Worm (Caenorhabditis elegans): ENCODE results near the gene W03F9.11.

- TF ChIP-seq tab-1 (GFP tag; IDR thresholded peaks at IDR 0.05) (no peak), klf-2 (GFP tag; conservative IDR thresholded peaks at IDR 0.05) (no peak), flt-1 (GFP tag; IDR thresholded peaks at IDR 0.05) (no peak), cog-1 (tag; optimal IDR thresholded peaks at IDR 0.05) (no peak), T22C8.4 (GFP tag; IDR thresholded peaks at IDR 0.05) (no peak), ref-1 (GFP tag; conservative IDR thresholded peaks at IDR 0.05) (no peak)
Observed at ce11 chrV:166687-167086, 25.5 kb upstream of the W03F9.11 start, which contains the start of gene Y108G3AL.2.
